Fruit fly (Drosophila melanogaster) whole organism: ENCODE measurements around the gene 7B2.

Experiments
- CG8478 ChIP-seq: fragments of >200 bp; optimal IDR thresholded peaks from 2 replicates; lab custom pipeline; 2018; ENCODE audit warnings: inconsistent platforms
- EcR ChIP-seq, 2 experiments: fragments of >200 bp; optimal IDR thresholded peaks; 2 replicates each; lab custom pipeline; 2017; ENCODE audit warnings: missing biosample characterization in 2 of 2, missing genetic modification characterization in 2 of 2, missing genetic modification reagents in 2 of 2
- psq ChIP-seq: fragments of >200 bp; optimal IDR thresholded peaks from 2 replicates; lab custom pipeline; 2017
- usp ChIP-seq: fragments of >200 bp; optimal IDR thresholded peaks from 2 replicates; lab custom pipeline; 2017; ENCODE audit warnings: missing biosample characterization, missing genetic modification characterization, mixed read lengths

DNA sequence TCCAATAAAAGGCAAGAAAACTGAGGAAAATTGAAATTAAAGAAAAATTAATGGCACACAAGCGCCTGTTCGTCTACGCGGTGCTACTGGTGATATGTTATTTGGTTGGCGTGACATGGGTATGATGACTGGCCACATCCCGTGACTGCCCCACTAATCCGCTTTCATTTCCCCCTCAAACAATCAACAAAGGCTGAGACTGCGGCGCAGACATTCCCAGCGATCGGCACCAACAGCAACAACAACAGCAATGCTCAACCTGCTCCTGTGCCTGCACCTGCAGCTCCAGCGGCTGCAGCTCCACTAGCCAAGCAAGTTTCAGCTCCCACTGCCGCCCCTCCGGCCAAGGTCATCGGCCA lies 21.5 kb upstream of the 7B2 start:
- TF ChIP-seq psq (lab: Kevin White, UChicago) = no peak
- TF ChIP-seq usp = no peak
- TF ChIP-seq CG8478 (lab: Kevin White, UChicago) = no peak
- TF ChIP-seq EcR (GFP tag; optimal IDR thresholded peaks at IDR 0.05; lab: Kevin White, UChicago) = no peak
